Fruit fly (Drosophila melanogaster): Measurements from ENCODE around the gene CG15864.

The CG15864 gene

DNA sequence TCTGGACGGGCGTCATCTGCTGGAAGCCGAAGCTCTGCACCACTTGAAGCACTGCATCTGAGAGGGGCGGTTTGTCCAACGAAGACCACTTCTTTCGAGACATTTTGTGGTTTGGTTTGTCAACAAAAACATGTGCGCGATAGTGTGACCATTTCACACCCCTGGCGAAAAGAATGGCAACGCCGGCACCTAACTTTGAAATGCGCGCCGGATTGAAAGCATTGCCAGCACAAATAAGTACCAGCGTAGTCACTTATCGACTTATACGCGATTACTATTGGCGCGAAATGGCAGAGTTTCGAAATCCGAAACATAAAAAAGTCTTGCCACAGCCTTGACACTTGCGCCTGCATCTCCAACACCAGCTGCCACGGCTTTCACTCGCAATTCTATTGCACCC, 21.5 kb downstream of the CG15864 start, which contains the start of gene CG9630 (continued):
- no peak for TF ChIP-seq tx (GFP tag; optimal IDR thresholded peaks at IDR 0.05)
- no peak for TF ChIP-seq lbe (GFP tag; optimal IDR thresholded peaks at IDR 0.05)
- TF ChIP-seq dm (GFP tag; optimal IDR thresholded peaks at IDR 0.05): peak; percentile 98
- peak; percentile 66 for TF ChIP-seq phol (tag; optimal IDR thresholded peaks at IDR 0.05)
- TF ChIP-seq NFAT (GFP tag; IDR thresholded peaks at IDR 0.05): no peak
- TF ChIP-seq exex (tag; optimal IDR thresholded peaks at IDR 0.05): no peak
- no peak for TF ChIP-seq CG9609 (GFP tag; optimal IDR thresholded peaks at IDR 0.05)
- no peak for TF ChIP-seq Doc2 (GFP tag; IDR thresholded peaks at IDR 0.05)
- no peak for TF ChIP-seq gsb-n (tag; optimal IDR thresholded peaks at IDR 0.05)
- TF ChIP-seq stwl (tag; optimal IDR thresholded peaks at IDR 0.05): no peak
- peak; percentile 48 for TF ChIP-seq CG17829 (tag; optimal IDR thresholded peaks at IDR 0.05)
- no peak for TF ChIP-seq CG30431 (GFP tag; optimal IDR thresholded peaks at IDR 0.05)
- TF ChIP-seq schlank (tag; optimal IDR thresholded peaks at IDR 0.05): no peak
- no peak for TF ChIP-seq Hr39 (optimal IDR thresholded peaks at IDR 0.05)
- no peak for TF ChIP-seq HHEX (GFP tag; optimal IDR thresholded peaks at IDR 0.05)
- TF ChIP-seq psq (GFP tag; optimal IDR thresholded peaks at IDR 0.05): no peak
- no peak for TF ChIP-seq fd64A (GFP tag; optimal IDR thresholded peaks at IDR 0.05)
- no peak for TF ChIP-seq NC2β (GFP tag; optimal IDR thresholded peaks at IDR 0.05)
- no peak for TF ChIP-seq CG8359 (GFP tag; optimal IDR thresholded peaks at IDR 0.05; ENCODE audit: borderline replicate concordance)
- TF ChIP-seq sna (GFP tag; IDR thresholded peaks at IDR 0.05; ENCODE audit: partially characterized antibody): peak; percentile 71; the same call in 1 of the 2 replicates
- no peak for TF ChIP-seq Mrtf (GFP tag; IDR thresholded peaks at IDR 0.05)
- no peak for TF ChIP-seq CG13123 (GFP tag; optimal IDR thresholded peaks at IDR 0.05)
- no peak for TF ChIP-seq Eip74EF (GFP tag; optimal IDR thresholded peaks at IDR 0.05)
- no peak for TF ChIP-seq CG7271 (tag; optimal IDR thresholded peaks at IDR 0.05)
- no peak for TF ChIP-seq ac (GFP tag; optimal IDR thresholded peaks at IDR 0.05)
- no peak for TF ChIP-seq Dad (GFP tag; optimal IDR thresholded peaks at IDR 0.05)
- no peak for TF ChIP-seq en (GFP tag; optimal IDR thresholded peaks at IDR 0.05)
- no peak for TF ChIP-seq Ets65A (GFP tag)
- no peak for TF ChIP-seq unpg (GFP tag; optimal IDR thresholded peaks at IDR 0.05)
- TF ChIP-seq slou (GFP tag; optimal IDR thresholded peaks at IDR 0.05): no peak
- no peak for TF ChIP-seq stc (GFP tag; IDR thresholded peaks at IDR 0.05)
- TF ChIP-seq CG2875 (GFP tag; optimal IDR thresholded peaks at IDR 0.05): no peak
- TF ChIP-seq HLH3B (GFP tag; IDR thresholded peaks at IDR 0.05): no peak
- TF ChIP-seq z (GFP tag; IDR thresholded peaks at IDR 0.05): no peak
- no peak for TF ChIP-seq org-1 (GFP tag; optimal IDR thresholded peaks at IDR 0.05)
- no peak for TF ChIP-seq Mad (GFP tag; optimal IDR thresholded peaks at IDR 0.05)
- TF ChIP-seq dimm (GFP tag; IDR thresholded peaks at IDR 0.05): no peak
- TF ChIP-seq PHDP (tag; optimal IDR thresholded peaks at IDR 0.05): no peak
- peak; percentile 1 for TF ChIP-seq ewg (GFP tag; optimal IDR thresholded peaks at IDR 0.05)
- no peak for TF ChIP-seq CG7556 (GFP tag; optimal IDR thresholded peaks at IDR 0.05)
- TF ChIP-seq Abd-B (GFP tag; optimal IDR thresholded peaks at IDR 0.05): no peak
- TF ChIP-seq MESR4 (GFP tag; optimal IDR thresholded peaks at IDR 0.05): peak; percentile 77
- TF ChIP-seq gfzf (GFP tag; optimal IDR thresholded peaks at IDR 0.05): peak; percentile 69
- peak; percentile 100 for TF ChIP-seq Dp (GFP tag; optimal IDR thresholded peaks at IDR 0.05)
- no peak for TF ChIP-seq CG5180 (GFP tag; optimal IDR thresholded peaks at IDR 0.05)
- no peak for TF ChIP-seq CG18476 (GFP tag; optimal IDR thresholded peaks at IDR 0.05)
